Worm (Caenorhabditis elegans) whole organism, L4/young adult: ENCODE results near the gene sgcb-1.

Experiments
- W03F9.2 ChIP-seq: fragments of 150-350 bp; optimal IDR thresholded peaks from 2 replicates; lab custom pipeline; 2014; ENCODE audit warnings: missing biosample characterization, missing genetic modification characterization
- dao-5 ChIP-seq: sonication (generic microtip); optimal IDR thresholded peaks from 2 replicates; lab custom pipeline; 2016; ENCODE audit warnings: missing genotype, missing genetic modification characterization, moderate library complexity, missing compliant biosample characterization
- him-1 ChIP-seq: sonication (generic microtip); optimal IDR thresholded peaks from 2 replicates; lab custom pipeline; 2016; ENCODE audit warnings: missing genotype, missing genetic modification reagents, missing genetic modification characterization, missing compliant biosample characterization

Gene sgcb-1

ce11 chrII:325639-326350 is at the start of gene sgcb-1:
Gene sgcb-1 (plus strand): TSS chrII:326300.
- TF ChIP-seq him-1 (tag; lab: Kevin White, UChicago) = no peak
- TF ChIP-seq W03F9.2 (tag; lab: Kevin White, UChicago) = no peak
- TF ChIP-seq dao-5 = no peak

- no peak for TF ChIP-seq dao-5
These were observed 47.5 kb upstream of the sgcb-1 start, which contains the start of gene B0432.8 for ce11 chrII:278636-279035. Gene B0432.8 (minus strand): TSS chrII:278736.

- no peak for TF ChIP-seq him-1 (tag; lab: Kevin White, UChicago)
- TF ChIP-seq dao-5 = no peak
- no peak for TF ChIP-seq W03F9.2 (tag; lab: Kevin White, UChicago)
These were observed 43.6 kb upstream of the sgcb-1 start, which contains the start of gene trul-1 for ce11 chrII:282483-282882. Gene trul-1 (minus strand): TSS chrII:282583.

ce11 chrII:283594-283993 is 42.5 kb upstream of the sgcb-1 start, which contains the start of gene B0432.9:
Gene B0432.9 (minus strand): TSS chrII:283694.
- TF ChIP-seq W03F9.2 (tag; lab: Kevin White, UChicago) = no peak
- TF ChIP-seq him-1 (tag; lab: Kevin White, UChicago) = no peak
- TF ChIP-seq dao-5 = no peak

ce11 chrII:285627-286550 is 40.2 kb upstream of the sgcb-1 start, which contains the start of gene B0432.10:
Gene B0432.10 (minus strand): TSS chrII:286275.
- no peak for TF ChIP-seq dao-5
- TF ChIP-seq W03F9.2 (tag; lab: Kevin White, UChicago) = peak; percentile 84

- no peak for TF ChIP-seq him-1 (tag; lab: Kevin White, UChicago)
- no peak for TF ChIP-seq dao-5
- no peak for TF ChIP-seq W03F9.2 (tag; lab: Kevin White, UChicago)
These were observed 39.7 kb upstream of the sgcb-1 start, which contains the start of gene misc-1 for ce11 chrII:286551-286724. Gene misc-1 (plus strand): TSS chrII:286625.

- TF ChIP-seq W03F9.2 (tag; lab: Kevin White, UChicago) (no peak), him-1 (tag; lab: Kevin White, UChicago) (no peak)
These were observed 37.3 kb upstream of the sgcb-1 start, which contains the start of gene mrpl-41 for ce11 chrII:288705-289205. Gene mrpl-41 (plus strand): TSS chrII:288939.

ce11 chrII:290282-290681 is 35.8 kb upstream of the sgcb-1 start, which contains the start of gene djr-1.1:
Gene djr-1.1 (plus strand): TSS chrII:290582.
- TF ChIP-seq dao-5 (no peak), him-1 (tag; lab: Kevin White, UChicago) (no peak), W03F9.2 (tag; lab: Kevin White, UChicago) (no peak)

- no peak for TF ChIP-seq him-1 (tag; lab: Kevin White, UChicago)
- TF ChIP-seq dao-5 = no peak
- TF ChIP-seq W03F9.2 (tag; lab: Kevin White, UChicago) = no peak
These were observed 31.5 kb upstream of the sgcb-1 start, which contains the start of gene B0432.11 for ce11 chrII:294606-295005. Gene B0432.11 (minus strand): TSS chrII:294706.

- no peak for TF ChIP-seq dao-5
- TF ChIP-seq him-1 (tag; lab: Kevin White, UChicago) = no peak
- TF ChIP-seq W03F9.2 (tag; lab: Kevin White, UChicago) = no peak
These were observed 29.1 kb upstream of the sgcb-1 start, which contains the start of the genes clec-117 and B0432.1 for ce11 chrII:296911-297440. Gene clec-117 (minus strand): TSS chrII:297011. Gene B0432.1 (plus strand): TSS chrII:297390.

ce11 chrII:299684-300083 is 26.4 kb upstream of the sgcb-1 start, which contains the start of gene K01A2.6:
Gene K01A2.6 (plus strand): TSS chrII:299984.
- TF ChIP-seq W03F9.2 (tag; lab: Kevin White, UChicago) (no peak), dao-5 (no peak), him-1 (tag; lab: Kevin White, UChicago) (no peak)

ce11 chrII:300977-301772 is 24.9 kb upstream of the sgcb-1 start, which contains the start of gene K01A2.5:
Gene K01A2.5 (plus strand): TSS chrII:301273.
- TF ChIP-seq W03F9.2 (tag; lab: Kevin White, UChicago) (no peak), dao-5 (no peak), him-1 (tag; lab: Kevin White, UChicago) (no peak)
